Worm (Caenorhabditis elegans) whole organism, L4 larva: Measurements from ENCODE around the gene ubh-1.

Source experiments
- F10B5.3 ChIP-seq: sonication (generic microtip); optimal IDR thresholded peaks from 2 replicates; lab custom pipeline; 2016; ENCODE audit warnings: mild to moderate bottlenecking, missing genetic modification characterization, missing compliant biosample characterization
- F26F4.8 ChIP-seq: fragments of 200-800 bp; sonication (Bioruptor generic); conservative IDR thresholded peaks from 2 replicates; pipeline ENCODE4 v1.3.6; 2022; ENCODE audit warnings: missing genetic modification characterization, missing compliant biosample characterization
- F44E2.7 ChIP-seq: fragments of 200-800 bp; sonication (Bioruptor generic); IDR thresholded peaks from 2 replicates; pipeline ENCODE4 v2.1.2; 2022; ENCODE audit warnings: missing genetic modification characterization, missing compliant biosample characterization
- Y105C5A.15 ChIP-seq: fragments of 200-800 bp; sonication (Bioruptor generic); IDR thresholded peaks from 2 replicates; pipeline ENCODE4 v1.3.6; 2022; ENCODE audit warnings: missing genetic modification characterization, missing compliant biosample characterization
- Y5F2A.4 ChIP-seq: fragments of 200-800 bp; sonication (Bioruptor generic); optimal IDR thresholded peaks from 2 replicates; lab custom pipeline; 2018; ENCODE audit warnings: mild to moderate bottlenecking, missing genetic modification characterization, missing compliant biosample characterization
- ZK337.2 ChIP-seq: fragments of 200-800 bp; sonication (Bioruptor generic); IDR thresholded peaks from 2 replicates; pipeline ENCODE4 v1.3.6; 2022; ENCODE audit warnings: missing genetic modification reagents, missing genetic modification characterization, missing compliant biosample characterization
- aha-1 ChIP-seq: fragments of 150-350 bp; peaks from one replicate; lab custom pipeline; 2014; ENCODE audit warnings: missing biosample characterization, missing genetic modification characterization
- ceh-20 ChIP-seq: fragments of 200-800 bp; sonication (Bioruptor generic); IDR thresholded peaks from 2 replicates; pipeline ENCODE4 v1.3.6; 2022; ENCODE audit warnings: missing genetic modification reagents, missing genetic modification characterization, missing compliant biosample characterization
- ceh-28 ChIP-seq: fragments of 150-350 bp; optimal IDR thresholded peaks from 2 replicates; lab custom pipeline; 2014; ENCODE audit warnings: missing biosample characterization, missing genetic modification reagents, missing genetic modification characterization
- ceh-32 ChIP-seq: sonication (generic microtip); optimal IDR thresholded peaks from 2 replicates; lab custom pipeline; 2016; ENCODE audit warnings: mild to moderate bottlenecking, missing genetic modification characterization, missing compliant biosample characterization; ENCODE audit not compliant: poor library complexity
- ceh-44 ChIP-seq: fragments of 200-800 bp; sonication (Bioruptor generic); IDR thresholded peaks from 2 replicates; pipeline ENCODE4 v1.3.6; 2022; ENCODE audit warnings: missing genetic modification reagents, missing genetic modification characterization, missing compliant biosample characterization
- cey-2 ChIP-seq: sonication (generic microtip); optimal IDR thresholded peaks from 3 replicates; lab custom pipeline; 2017; ENCODE audit warnings: missing genetic modification characterization, mild to moderate bottlenecking, missing compliant biosample characterization, antibody characterized with exemption, borderline replicate concordance; ENCODE audit not compliant: insufficient read depth
- ctbp-1 ChIP-seq: fragments of 200-800 bp; sonication (Bioruptor generic); IDR thresholded peaks from 2 replicates; pipeline ENCODE4 v1.3.6; 2022; ENCODE audit warnings: missing genetic modification reagents, missing genetic modification characterization, missing compliant biosample characterization
- daf-12 ChIP-seq: fragments of 150-350 bp; optimal IDR thresholded peaks from 2 replicates; lab custom pipeline; 2014; ENCODE audit warnings: missing biosample characterization, missing genetic modification reagents, missing genetic modification characterization
- daf-16 ChIP-seq, 3 experiments: sonication (generic microtip); optimal IDR thresholded peaks; 2 replicates each; lab custom pipeline; 2016 to 2017; ENCODE audit warnings: missing genetic modification characterization in 3 of 3, missing genetic modification reagents in 3 of 3, mild to moderate bottlenecking in 2 of 3, missing compliant biosample characterization in 2 of 3, missing biosample characterization in 1 of 3, moderate library complexity in 1 of 3
- dmd-8 ChIP-seq: fragments of 200-800 bp; sonication (Bioruptor generic); IDR thresholded peaks from 2 replicates; pipeline ENCODE4 v1.3.6; 2022; ENCODE audit warnings: missing genetic modification characterization, missing compliant biosample characterization
- dpl-1 ChIP-seq: fragments of 150-350 bp; optimal IDR thresholded peaks from 2 replicates; lab custom pipeline; 2014; ENCODE audit warnings: missing biosample characterization, missing genetic modification reagents, missing genetic modification characterization
- duxl-1 ChIP-seq: sonication (generic microtip); optimal IDR thresholded peaks from 2 replicates; lab custom pipeline; 2016; ENCODE audit warnings: mild to moderate bottlenecking, missing genetic modification characterization, moderate library complexity, missing compliant biosample characterization; ENCODE audit not compliant: poor library complexity
- dve-1 ChIP-seq: sonication (generic microtip); optimal IDR thresholded peaks from 2 replicates; lab custom pipeline; 2017; ENCODE audit warnings: antibody characterized with exemption, mild to moderate bottlenecking, missing genetic modification characterization, missing compliant biosample characterization; ENCODE audit not compliant: insufficient read depth
- lim-7 ChIP-seq: fragments of 200-800 bp; sonication (Bioruptor generic); IDR thresholded peaks from 2 replicates; pipeline ENCODE4 v1.3.6; 2022; ENCODE audit warnings: missing genetic modification characterization, missing compliant biosample characterization
- lin-1 ChIP-seq: fragments of 200-800 bp; sonication (Bioruptor generic); IDR thresholded peaks from 2 replicates; pipeline ENCODE4 v1.3.6; 2022; ENCODE audit warnings: missing genetic modification reagents, missing genetic modification characterization, missing compliant biosample characterization
- lin-15B ChIP-seq: fragments of 150-350 bp; sonication (generic microtip); optimal IDR thresholded peaks from 3 replicates; lab custom pipeline; 2014; ENCODE audit warnings: missing biosample characterization, missing genetic modification characterization
- madf-5 ChIP-seq, 2 experiments: fragments of 200-800 bp; sonication (Bioruptor generic); IDR thresholded peaks; 2 replicates each; pipeline ENCODE4 v1.3.6; 2022; ENCODE audit warnings: missing compliant biosample characterization in 2 of 2, missing genetic modification characterization in 2 of 2
- madf-9 ChIP-seq: fragments of 200-800 bp; sonication (Bioruptor generic); conservative IDR thresholded peaks from 2 replicates; pipeline ENCODE4 v1.3.6; 2022; ENCODE audit warnings: missing genetic modification reagents, missing genetic modification characterization, missing compliant biosample characterization
- mep-1 ChIP-seq: fragments of 150-350 bp; sonication (generic microtip); optimal IDR thresholded peaks from 3 replicates; lab custom pipeline; 2014; ENCODE audit warnings: missing biosample characterization, missing genetic modification characterization
- mes-2 ChIP-seq: sonication (generic microtip); optimal IDR thresholded peaks from 2 replicates; lab custom pipeline; 2016; ENCODE audit warnings: missing genotype, mild to moderate bottlenecking, missing genetic modification characterization, missing compliant biosample characterization; ENCODE audit not compliant: poor library complexity, severe bottlenecking
- nhr-10 ChIP-seq: fragments of 150-350 bp; optimal IDR thresholded peaks from 2 replicates; lab custom pipeline; 2014; ENCODE audit warnings: missing biosample characterization, missing genetic modification characterization
- nhr-28 ChIP-seq: fragments of 150-350 bp; optimal IDR thresholded peaks from 2 replicates; lab custom pipeline; 2014; ENCODE audit warnings: missing biosample characterization, missing genetic modification characterization
- nhr-41 ChIP-seq: fragments of 200-800 bp; sonication (Bioruptor generic); IDR thresholded peaks from 2 replicates; pipeline ENCODE4 v1.3.6; 2022; ENCODE audit warnings: missing genetic modification reagents, missing genetic modification characterization, missing compliant biosample characterization
- nhr-42 ChIP-seq: fragments of 200-800 bp; sonication (Bioruptor generic); IDR thresholded peaks from 2 replicates; pipeline ENCODE4 v1.3.6; 2022; ENCODE audit warnings: missing genetic modification characterization, missing compliant biosample characterization
- nhr-76 ChIP-seq: fragments of 150-350 bp; optimal IDR thresholded peaks from 2 replicates; lab custom pipeline; 2014; ENCODE audit warnings: missing biosample characterization, missing genetic modification characterization
- nhr-77 ChIP-seq: fragments of 150-350 bp; optimal IDR thresholded peaks from 2 replicates; lab custom pipeline; 2014; ENCODE audit warnings: missing biosample characterization, missing genetic modification characterization
- pha-4 ChIP-seq, 2 experiments: fragments of 150-350 bp in 1 of 2; fragments of 200-800 bp in 1 of 2; sonication (Bioruptor generic) in 1 of 2; IDR thresholded peaks in 1 of 2; optimal IDR thresholded peaks in 1 of 2; 2 replicates each; pipeline versions ENCODE4 v1.3.6 to Lab custom; 2014 to 2022; ENCODE audit warnings: missing genetic modification characterization in 2 of 2, missing genetic modification reagents in 2 of 2, missing biosample characterization in 1 of 2, missing compliant biosample characterization in 1 of 2
- pqm-1 ChIP-seq: sonication (generic microtip); optimal IDR thresholded peaks from 2 replicates; lab custom pipeline; 2017; ENCODE audit warnings: missing biosample characterization, missing genetic modification characterization
- tag-97 ChIP-seq: fragments of 200-800 bp; sonication (Bioruptor generic); IDR thresholded peaks from 2 replicates; pipeline ENCODE4 v1.3.6; 2022; ENCODE audit warnings: missing genetic modification characterization, missing compliant biosample characterization
- tra-1 ChIP-seq: fragments of 200-800 bp; sonication (Bioruptor generic); IDR thresholded peaks from 2 replicates; pipeline ENCODE4 v1.3.6; 2022; ENCODE audit warnings: missing genetic modification reagents, missing genetic modification characterization, missing compliant biosample characterization
- unc-62 ChIP-seq, 3 experiments: fragments of 150-350 bp in 1 of 3; sonication (generic microtip); optimal IDR thresholded peaks in 2 of 3; peaks in 1 of 3; 1 replicate in 1 of 3; 2 replicates in 2 of 3; lab custom pipeline; 2014 to 2017; ENCODE audit warnings: missing biosample characterization in 3 of 3, missing genetic modification characterization in 3 of 3, missing genetic modification reagents in 3 of 3, missing genotype in 1 of 3
- zag-1 ChIP-seq: fragments of 150-350 bp; optimal IDR thresholded peaks from 2 replicates; lab custom pipeline; 2014; ENCODE audit warnings: missing biosample characterization, missing genetic modification characterization
- zfp-3 ChIP-seq: fragments of 200-800 bp; sonication (Bioruptor generic); conservative IDR thresholded peaks from 2 replicates; pipeline ENCODE4 v1.3.6; 2022; ENCODE audit warnings: missing genetic modification reagents, missing genetic modification characterization, missing compliant biosample characterization
- ztf-11 ChIP-seq: fragments of 150-350 bp; optimal IDR thresholded peaks from 2 replicates; lab custom pipeline; 2014; ENCODE audit warnings: missing biosample characterization, missing genetic modification characterization
- ztf-7 ChIP-seq: fragments of 150-350 bp; optimal IDR thresholded peaks from 2 replicates; lab custom pipeline; 2014; ENCODE audit warnings: missing biosample characterization, missing genetic modification characterization

Gene ubh-1

ce11 chrV:6516491-6517304 is 5.5 kb upstream of the ubh-1 start, which contains the start of gene mdh-1:
Gene mdh-1 (minus strand): TSS chrV:6516526.
- TF ChIP-seq ZK337.2 (GFP tag; lab: Robert Waterston, UW) (no peak), dve-1 (tag; lab: Kevin White, UChicago) (no peak), aha-1 (tag; lab: Kevin White, UChicago) (peak; percentile 92), pha-4 (GFP tag; IDR thresholded peaks at IDR 0.05; lab: Robert Waterston, UW) (no peak), pha-4 (tag; optimal IDR thresholded peaks at IDR 0.05; lab: Kevin White, UChicago) (no peak), F44E2.7 (no peak), Y5F2A.4 (no peak), daf-12 (no peak), daf-16 (GFP tag; optimal IDR thresholded peaks at IDR 0.05; lab: Kevin White, UChicago) (no peak), daf-16 (tag; optimal IDR thresholded peaks at IDR 0.05; lab: Kevin White, UChicago) (peak; percentile 46), tag-97 (GFP tag; lab: Robert Waterston, UW) (no peak), zag-1 (tag; lab: Kevin White, UChicago) (no peak), Y105C5A.15 (GFP tag; lab: Robert Waterston, UW) (no peak), lin-1 (GFP tag; lab: Robert Waterston, UW) (no peak), dmd-8 (GFP tag; lab: Robert Waterston, UW) (no peak), nhr-28 (tag; lab: Kevin White, UChicago) (peak; percentile 33), nhr-10 (tag; lab: Kevin White, UChicago) (no peak), F10B5.3 (tag; lab: Kevin White, UChicago) (no peak), dpl-1 (GFP tag; lab: Kevin White, UChicago) (peak; percentile 39), unc-62 (GFP tag; optimal IDR thresholded peaks at IDR 0.05 in 1 of 2; lab: Kevin White, UChicago) (peak in 1 of 2 experiments; percentile 97), unc-62 (tag; optimal IDR thresholded peaks at IDR 0.05; lab: Kevin White, UChicago) (no peak), zfp-3 (GFP tag; lab: Robert Waterston, UW) (peak; percentile 13; the same call in 1 of the 2 replicates), duxl-1 (tag; lab: Kevin White, UChicago) (no peak), nhr-76 (tag; lab: Kevin White, UChicago) (no peak), nhr-77 (tag; lab: Kevin White, UChicago) (no peak), lin-15B (tag; lab: Kevin White, UChicago) (no peak), nhr-41 (no peak), mes-2 (peak; percentile 9), madf-9 (0 out of 2 replicates have a peak, but pooled peaks have one; percentile 5), pqm-1 (tag; lab: Kevin White, UChicago) (peak; percentile 10), ceh-32 (tag; lab: Kevin White, UChicago) (no peak), ctbp-1 (GFP tag; lab: Robert Waterston, UW) (no peak), ceh-20 (no peak), lim-7 (GFP tag; lab: Robert Waterston, UW) (0 out of 2 replicates have a peak, but pooled peaks have one; percentile 25), tra-1 (no peak), madf-5 (GFP tag; IDR thresholded peaks at IDR 0.05; lab: Robert Waterston, UW) (no peak), cey-2 (tag; lab: Kevin White, UChicago) (no peak), mep-1 (peak; percentile 12), ztf-11 (tag; lab: Kevin White, UChicago) (no peak), ztf-7 (tag; lab: Kevin White, UChicago) (no peak), ceh-28 (tag; lab: Kevin White, UChicago) (peak; percentile 14), F26F4.8 (no peak), ceh-44 (GFP tag; lab: Robert Waterston, UW) (no peak), nhr-42 (GFP tag; lab: Robert Waterston, UW) (no peak)
